Fruit fly (Drosophila melanogaster) whole organism, prepupa: ENCODE measurements around the gene CG8031.

Experiments
- Blimp-1 ChIP-seq: fragments of 200-800 bp; sonication (Bioruptor generic); optimal IDR thresholded peaks from 3 replicates; lab custom pipeline; 2017; ENCODE audit warnings: missing biosample characterization, missing genetic modification characterization, mild to moderate bottlenecking, moderate library complexity, missing genetic modification reagents
- CG10669 ChIP-seq: fragments of 200-800 bp; sonication (Bioruptor generic); optimal IDR thresholded peaks from 3 replicates; lab custom pipeline; 2018; ENCODE audit warnings: missing biosample characterization, mild to moderate bottlenecking, missing genetic modification characterization, moderate library complexity
- CG11294 ChIP-seq: fragments of 200-800 bp; sonication (Bioruptor generic); IDR thresholded peaks from 2 replicates; pipeline ENCODE4 v1.3.6; 2022; ENCODE audit warnings: missing biosample characterization, missing genetic modification characterization
- CG11902 ChIP-seq: fragments of 200-800 bp; sonication (Bioruptor generic); optimal IDR thresholded peaks from 3 replicates; lab custom pipeline; 2016; ENCODE audit warnings: missing biosample characterization, missing genetic modification characterization
- CG15336 ChIP-seq: fragments of 200-800 bp; sonication (Bioruptor generic); IDR thresholded peaks from 2 replicates; pipeline ENCODE4 v1.3.6; 2022; ENCODE audit warnings: missing biosample characterization, missing genetic modification characterization
- CG1621 ChIP-seq: fragments of 200-800 bp; sonication (Bioruptor generic); optimal IDR thresholded peaks from 3 replicates; lab custom pipeline; 2018; ENCODE audit warnings: missing biosample characterization, mild to moderate bottlenecking, missing genetic modification characterization
- CG16779 ChIP-seq: fragments of 200-800 bp; sonication (Bioruptor generic); optimal IDR thresholded peaks from 3 replicates; lab custom pipeline; 2017; ENCODE audit warnings: missing biosample characterization, mild to moderate bottlenecking, missing genetic modification characterization
- CG3032 ChIP-seq: fragments of 200-800 bp; optimal IDR thresholded peaks from 2 replicates; lab custom pipeline; 2019; ENCODE audit warnings: missing biosample characterization, mild to moderate bottlenecking, missing genetic modification characterization, moderate library complexity
- CG31627 ChIP-seq: fragments of 200-800 bp; sonication (Bioruptor generic); optimal IDR thresholded peaks from 3 replicates; lab custom pipeline; 2016; ENCODE audit warnings: missing biosample characterization, missing genetic modification characterization
- CG32006 ChIP-seq: fragments of 200-800 bp; sonication (Bioruptor generic); optimal IDR thresholded peaks from 3 replicates; lab custom pipeline; 2017; ENCODE audit warnings: missing biosample characterization, mild to moderate bottlenecking, missing genetic modification characterization
- CG34406 ChIP-seq: fragments of 200-800 bp; sonication (Bioruptor generic); optimal IDR thresholded peaks from 3 replicates; lab custom pipeline; 2016; ENCODE audit warnings: missing biosample characterization, missing genetic modification characterization
- CG4318 ChIP-seq: fragments of 200-800 bp; sonication (Bioruptor generic); optimal IDR thresholded peaks from 3 replicates; lab custom pipeline; 2017; ENCODE audit warnings: missing biosample characterization, mild to moderate bottlenecking, missing genetic modification characterization
- CG6276 ChIP-seq: fragments of 200-800 bp; sonication (Bioruptor generic); optimal IDR thresholded peaks from 2 replicates; lab custom pipeline; 2017; ENCODE audit warnings: missing biosample characterization, mild to moderate bottlenecking, missing genetic modification characterization
- CG6792 ChIP-seq: fragments of 200-800 bp; sonication (Bioruptor generic); optimal IDR thresholded peaks from 3 replicates; lab custom pipeline; 2016; ENCODE audit warnings: missing biosample characterization, missing genetic modification characterization
- CG6808 ChIP-seq: fragments of 200-800 bp; sonication (Bioruptor generic); optimal IDR thresholded peaks from 3 replicates; lab custom pipeline; 2017; ENCODE audit warnings: missing biosample characterization, missing genetic modification characterization, mild to moderate bottlenecking, moderate library complexity, missing genetic modification reagents
- CG6854 ChIP-seq: fragments of 200-800 bp; sonication (Bioruptor generic); optimal IDR thresholded peaks from 2 replicates; lab custom pipeline; 2017; ENCODE audit warnings: missing biosample characterization, mild to moderate bottlenecking, missing genetic modification characterization
- CG7368 ChIP-seq: fragments of 200-800 bp; sonication (Bioruptor generic); optimal IDR thresholded peaks from 3 replicates; lab custom pipeline; 2016; ENCODE audit warnings: missing biosample characterization, missing genetic modification characterization
- CG8119 ChIP-seq: fragments of 200-800 bp; sonication (Bioruptor generic); IDR thresholded peaks from 3 replicates; pipeline ENCODE4 v1.3.6; 2022; ENCODE audit warnings: missing biosample characterization, missing genetic modification characterization
- CG8319 ChIP-seq: fragments of 200-800 bp; sonication (Bioruptor generic); optimal IDR thresholded peaks from 3 replicates; lab custom pipeline; 2016; ENCODE audit warnings: missing biosample characterization, missing genetic modification characterization
- CG8632 ChIP-seq: fragments of 200-800 bp; sonication (Bioruptor generic); optimal IDR thresholded peaks from 3 replicates; lab custom pipeline; 2016; ENCODE audit warnings: missing biosample characterization, missing genetic modification characterization
- CG9139 ChIP-seq: fragments of 200-800 bp; sonication (Bioruptor generic); optimal IDR thresholded peaks from 3 replicates; lab custom pipeline; 2017; ENCODE audit warnings: missing biosample characterization, mild to moderate bottlenecking, missing genetic modification characterization
- Eip75B ChIP-seq: fragments of 200-800 bp; sonication (Bioruptor generic); optimal IDR thresholded peaks from 3 replicates; lab custom pipeline; 2016; ENCODE audit warnings: missing biosample characterization, missing genetic modification characterization
- Eip78C ChIP-seq: fragments of 200-800 bp; sonication (Bioruptor generic); peaks from one replicate; lab custom pipeline; 2016; ENCODE audit warnings: missing biosample characterization, missing genetic modification characterization
- Eip93F ChIP-seq: fragments of 200-800 bp; sonication (Bioruptor generic); optimal IDR thresholded peaks from 2 replicates; lab custom pipeline; 2016; ENCODE audit warnings: missing biosample characterization, mild to moderate bottlenecking, missing genetic modification characterization
- Ets21C ChIP-seq: fragments of 200-800 bp; sonication (Bioruptor generic); optimal IDR thresholded peaks from 3 replicates; lab custom pipeline; 2016; ENCODE audit warnings: missing biosample characterization, missing genetic modification characterization
- Ets96B ChIP-seq: fragments of 200-800 bp; optimal IDR thresholded peaks from 2 replicates; lab custom pipeline; 2019; ENCODE audit warnings: missing biosample characterization, mild to moderate bottlenecking, missing genetic modification characterization, moderate library complexity
- Gug ChIP-seq: fragments of 200-800 bp; sonication (Bioruptor generic); IDR thresholded peaks from 2 replicates; pipeline ENCODE4 v1.3.6; 2022; ENCODE audit warnings: missing biosample characterization, missing genetic modification characterization
- Hr38 ChIP-seq: sonication (Bioruptor generic); optimal IDR thresholded peaks from 2 replicates; lab custom pipeline; 2016; ENCODE audit warnings: missing biosample characterization, missing genetic modification characterization
- Hr4 ChIP-seq: fragments of 200-800 bp; sonication (Bioruptor generic); optimal IDR thresholded peaks from 3 replicates; lab custom pipeline; 2016; ENCODE audit warnings: missing biosample characterization, missing genetic modification characterization
- Lpt ChIP-seq: fragments of 200-800 bp; sonication (Bioruptor generic); optimal IDR thresholded peaks from 3 replicates; lab custom pipeline; 2016; ENCODE audit warnings: missing biosample characterization, missing genetic modification characterization
- Met ChIP-seq: fragments of 200-800 bp; sonication (Bioruptor generic); optimal IDR thresholded peaks from 3 replicates; lab custom pipeline; 2016; ENCODE audit warnings: missing biosample characterization, missing genetic modification characterization
- OdsH ChIP-seq: fragments of 200-800 bp; sonication (Bioruptor generic); optimal IDR thresholded peaks from 3 replicates; lab custom pipeline; 2016; ENCODE audit warnings: missing biosample characterization, missing genetic modification characterization
- Smox ChIP-seq: fragments of 200-800 bp; sonication (Bioruptor generic); optimal IDR thresholded peaks from 3 replicates; lab custom pipeline; 2016; ENCODE audit warnings: missing biosample characterization, missing genetic modification characterization
- Sox102F ChIP-seq: fragments of 200-800 bp; sonication (Bioruptor generic); optimal IDR thresholded peaks from 2 replicates; lab custom pipeline; 2016; ENCODE audit warnings: missing biosample characterization, mild to moderate bottlenecking, missing genetic modification characterization
- Sox14 ChIP-seq: fragments of 200-800 bp; sonication (Bioruptor generic); optimal IDR thresholded peaks from 3 replicates; lab custom pipeline; 2016; ENCODE audit warnings: missing biosample characterization, missing genetic modification characterization
- Sox15 ChIP-seq: fragments of 200-800 bp; sonication (Bioruptor generic); optimal IDR thresholded peaks from 3 replicates; lab custom pipeline; 2016; ENCODE audit warnings: missing biosample characterization, missing genetic modification characterization
- acj6 ChIP-seq: fragments of 200-800 bp; sonication (Bioruptor generic); optimal IDR thresholded peaks from 3 replicates; lab custom pipeline; 2016; ENCODE audit warnings: missing biosample characterization, missing genetic modification characterization
- cyc ChIP-seq: fragments of 200-800 bp; sonication (Bioruptor generic); optimal IDR thresholded peaks from 3 replicates; lab custom pipeline; 2016; ENCODE audit warnings: missing biosample characterization, missing genetic modification characterization
- dac ChIP-seq: fragments of 200-800 bp; sonication (Bioruptor generic); optimal IDR thresholded peaks from 2 replicates; lab custom pipeline; 2017; ENCODE audit warnings: missing biosample characterization, mild to moderate bottlenecking, missing genetic modification characterization
- eg ChIP-seq: fragments of 200-800 bp; sonication (Bioruptor generic); IDR thresholded peaks from 3 replicates; pipeline ENCODE4 v1.3.6; 2022; ENCODE audit warnings: missing biosample characterization, missing genetic modification characterization
- fd59A ChIP-seq: fragments of 200-800 bp; sonication (Bioruptor generic); optimal IDR thresholded peaks from 2 replicates; lab custom pipeline; 2017; ENCODE audit warnings: missing biosample characterization, mild to moderate bottlenecking, missing genetic modification characterization, missing genetic modification reagents
- fd85E ChIP-seq: fragments of 200-800 bp; sonication (Bioruptor generic); optimal IDR thresholded peaks from 3 replicates; lab custom pipeline; 2016; ENCODE audit warnings: missing biosample characterization, missing genetic modification characterization
- fkh ChIP-seq: fragments of 200-800 bp; sonication (Bioruptor generic); optimal IDR thresholded peaks from 3 replicates; lab custom pipeline; 2017; ENCODE audit warnings: missing biosample characterization, mild to moderate bottlenecking, missing genetic modification characterization, moderate library complexity
- lz ChIP-seq: fragments of 200-800 bp; sonication (Bioruptor generic); optimal IDR thresholded peaks from 3 replicates; lab custom pipeline; 2016; ENCODE audit warnings: missing biosample characterization, missing genetic modification characterization
- net ChIP-seq: fragments of 200-800 bp; sonication (Bioruptor generic); optimal IDR thresholded peaks from 3 replicates; lab custom pipeline; 2016; ENCODE audit warnings: missing biosample characterization, missing genetic modification characterization
- pdm3 ChIP-seq: fragments of 200-800 bp; sonication (Bioruptor generic); optimal IDR thresholded peaks from 3 replicates; lab custom pipeline; 2016; ENCODE audit warnings: missing biosample characterization, missing genetic modification characterization
- salr ChIP-seq, 2 experiments: fragments of 200-800 bp; sonication (Bioruptor generic); optimal IDR thresholded peaks; 3 replicates each; lab custom pipeline; 2016 to 2018; ENCODE audit warnings: missing biosample characterization in 2 of 2, missing genetic modification characterization in 2 of 2, mild to moderate bottlenecking in 1 of 2
- spab ChIP-seq: fragments of 200-800 bp; sonication (Bioruptor generic); optimal IDR thresholded peaks from 2 replicates; lab custom pipeline; 2017; ENCODE audit warnings: missing biosample characterization, mild to moderate bottlenecking, missing genetic modification characterization, missing genetic modification reagents
- ss ChIP-seq, 2 experiments: fragments of 200-800 bp; sonication (Bioruptor generic); optimal IDR thresholded peaks; 2 replicates in 1 of 2; 3 replicates in 1 of 2; lab custom pipeline; 2017 to 2018; ENCODE audit warnings: mild to moderate bottlenecking in 2 of 2, missing biosample characterization in 2 of 2, missing genetic modification characterization in 2 of 2, moderate library complexity in 1 of 2
- svp ChIP-seq: fragments of 200-800 bp; sonication (Bioruptor generic); peaks from one replicate; lab custom pipeline; 2016; ENCODE audit warnings: missing biosample characterization, missing genetic modification characterization
- vri ChIP-seq: fragments of 200-800 bp; sonication (Bioruptor generic); optimal IDR thresholded peaks from 3 replicates; lab custom pipeline; 2016; ENCODE audit warnings: missing biosample characterization, mild to moderate bottlenecking, missing genetic modification characterization

Gene CG8031

dm6 chr3R:12982167-12982981 lies 28.7 kb downstream of the CG8031 start:
- peak; percentile 66 for TF ChIP-seq acj6 (GFP tag; lab: Kevin White, UChicago)
- TF ChIP-seq Sox15 (GFP tag; lab: Kevin White, UChicago) = peak; percentile 40
- TF ChIP-seq Hr38 (GFP tag; lab: Kevin White, UChicago) = no peak
- TF ChIP-seq CG31627 (GFP tag; lab: Kevin White, UChicago) = peak; percentile 49
- TF ChIP-seq salr (GFP tag; optimal IDR thresholded peaks at IDR 0.05; lab: Kevin White, UChicago) = peak; percentile 25 to 64
- TF ChIP-seq pdm3 (GFP tag; lab: Kevin White, UChicago) = peak; percentile 75
- TF ChIP-seq Eip78C (GFP tag; lab: Kevin White, UChicago) = peak; percentile 93
- TF ChIP-seq CG8632 (GFP tag; lab: Kevin White, UChicago) = peak; percentile 72
- no peak for TF ChIP-seq CG7368 (GFP tag; lab: Kevin White, UChicago)
- TF ChIP-seq CG9139 (GFP tag; lab: Kevin White, UChicago) = no peak
- peak; percentile 58 for TF ChIP-seq fd59A (GFP tag; lab: Kevin White, UChicago)
- TF ChIP-seq eg (GFP tag; lab: Robert Waterston, UW) = peak; percentile 87
- TF ChIP-seq cyc (GFP tag; lab: Kevin White, UChicago) = peak; percentile 31
- TF ChIP-seq CG3032 = peak; percentile 68
- TF ChIP-seq CG10669 (GFP tag; lab: Kevin White, UChicago) = peak; percentile 76
- peak; percentile 63 for TF ChIP-seq OdsH (GFP tag; lab: Kevin White, UChicago)
- TF ChIP-seq CG4318 (GFP tag; lab: Kevin White, UChicago) = peak; percentile 68
- TF ChIP-seq lz (GFP tag; lab: Kevin White, UChicago) = peak; percentile 44
- TF ChIP-seq CG11902 (GFP tag; lab: Kevin White, UChicago) = peak; percentile 32
- TF ChIP-seq svp = peak; percentile 51
- TF ChIP-seq Ets96B = peak; percentile 63
- TF ChIP-seq CG1621 (tag; lab: Kevin White, UChicago) = peak; percentile 29
- 0 out of 2 replicates have a peak, but pooled peaks have one; percentile 17 for TF ChIP-seq CG11294 (GFP tag; lab: Robert Waterston, UW)
- TF ChIP-seq ss (GFP tag; optimal IDR thresholded peaks at IDR 0.05; lab: Kevin White, UChicago) = peak; percentile 20 to 56
- TF ChIP-seq Met = peak; percentile 65
- no peak for TF ChIP-seq CG6854 (GFP tag; lab: Kevin White, UChicago)
- TF ChIP-seq Hr4 = peak; percentile 65
- TF ChIP-seq fd85E (GFP tag; lab: Kevin White, UChicago) = peak; percentile 21
- peak; percentile 62 for TF ChIP-seq CG6808
- peak; percentile 53 for TF ChIP-seq CG6792 (GFP tag; lab: Kevin White, UChicago)
- peak; percentile 70 for TF ChIP-seq CG6276 (GFP tag; lab: Kevin White, UChicago)
- peak; percentile 59 for TF ChIP-seq net (GFP tag; lab: Kevin White, UChicago)
- peak; percentile 44 for TF ChIP-seq vri (GFP tag; lab: Kevin White, UChicago)
- peak; percentile 54 for TF ChIP-seq CG34406 (GFP tag; lab: Kevin White, UChicago)
- peak; percentile 55 for TF ChIP-seq Lpt (GFP tag; lab: Kevin White, UChicago)
- TF ChIP-seq CG8119 = peak; percentile 71
- no peak for TF ChIP-seq Ets21C (GFP tag; lab: Kevin White, UChicago)
- TF ChIP-seq Smox (GFP tag; lab: Kevin White, UChicago) = peak; percentile 46
- no peak for TF ChIP-seq Sox102F (GFP tag; lab: Kevin White, UChicago)
- TF ChIP-seq fkh (GFP tag; lab: Kevin White, UChicago) = peak; percentile 85
- no peak for TF ChIP-seq CG16779 (tag; lab: Kevin White, UChicago)
- peak; percentile 25 for TF ChIP-seq dac (GFP tag; lab: Kevin White, UChicago)
- TF ChIP-seq spab (GFP tag; lab: Kevin White, UChicago) = no peak
- peak; percentile 50 for TF ChIP-seq CG15336
- TF ChIP-seq Gug (GFP tag; lab: Robert Waterston, UW) = peak; percentile 62
- peak; percentile 43 for TF ChIP-seq Eip93F (GFP tag; lab: Kevin White, UChicago)
- peak; percentile 42 for TF ChIP-seq Eip75B (GFP tag; lab: Kevin White, UChicago)
- TF ChIP-seq Sox14 (GFP tag; lab: Kevin White, UChicago) = peak; percentile 30
- peak; percentile 79 for TF ChIP-seq CG32006 (GFP tag; lab: Kevin White, UChicago)
- no peak for TF ChIP-seq CG8319 (GFP tag; lab: Kevin White, UChicago)
- TF ChIP-seq Blimp-1 (GFP tag; lab: Kevin White, UChicago) = no peak
